Worm (Caenorhabditis elegans): ENCODE results near the gene ufbp-1.

DNA sequence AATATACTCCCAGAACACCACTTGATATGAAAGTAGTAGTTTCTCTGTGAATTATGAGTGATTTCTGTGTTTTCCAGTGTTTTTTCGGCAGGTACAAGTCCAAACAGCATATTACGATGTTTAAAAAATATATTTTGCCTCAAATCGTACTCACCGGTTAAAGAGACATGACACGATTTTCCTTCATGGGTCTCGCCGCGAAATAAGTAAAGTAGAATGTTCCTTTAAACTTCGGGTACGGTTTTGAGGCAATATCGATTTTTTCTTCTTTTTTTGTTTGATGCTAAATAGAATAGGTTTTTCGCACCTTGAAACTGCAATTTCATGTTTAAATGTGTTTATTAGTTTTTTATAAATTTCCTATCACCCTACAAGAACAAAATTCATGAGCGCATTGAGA lies 48.5 kb upstream of the ufbp-1 start:
- TF ChIP-seq vab-7 (GFP tag; IDR thresholded peaks at IDR 0.05) (no peak), egl-27 (tag; optimal IDR thresholded peaks at IDR 0.05) (no peak), ama-1 (optimal IDR thresholded peaks at IDR 0.05) (no peak), F49E8.2 (tag; optimal IDR thresholded peaks at IDR 0.05; ENCODE audit: borderline replicate concordance) (no peak), pha-4 (GFP tag; IDR thresholded peaks at IDR 0.05) (no peak), pha-4 (tag; optimal IDR thresholded peaks at IDR 0.05) (no peak), nhr-237 (tag; optimal IDR thresholded peaks at IDR 0.05) (no peak), attf-4 (tag; optimal IDR thresholded peaks at IDR 0.05) (no peak), F10B5.3 (tag; optimal IDR thresholded peaks at IDR 0.05) (no peak), mdl-1 (tag; optimal IDR thresholded peaks at IDR 0.05) (no peak), snpc-4 (tag; optimal IDR thresholded peaks at IDR 0.05) (no peak), lin-13 (GFP tag; optimal IDR thresholded peaks at IDR 0.05) (no peak)

All from whole organism, L4 larva.